Worm (Caenorhabditis elegans) whole organism, L2 larva: Measurements from ENCODE around the gene hpo-36.

ENCODE experiments used
- C34F6.9 ChIP-seq: fragments of 150-350 bp; optimal IDR thresholded peaks from 2 replicates; lab custom pipeline; 2014; ENCODE audit warnings: missing biosample characterization, missing genetic modification characterization
- F13H6.1 ChIP-seq: sonication (generic microtip); optimal IDR thresholded peaks from 2 replicates; lab custom pipeline; 2016; ENCODE audit warnings: missing genetic modification characterization, missing compliant biosample characterization
- R02D3.7 ChIP-seq: fragments of 150-350 bp; optimal IDR thresholded peaks from 2 replicates; lab custom pipeline; 2014; ENCODE audit warnings: missing biosample characterization, missing genetic modification characterization
- Y55F3AM.14 ChIP-seq: fragments of 200-800 bp; sonication (Bioruptor generic); optimal IDR thresholded peaks from 2 replicates; lab custom pipeline; 2018; ENCODE audit warnings: mild to moderate bottlenecking, missing genetic modification characterization, missing compliant biosample characterization
- ZK546.5 ChIP-seq: sonication (generic microtip); optimal IDR thresholded peaks from 2 replicates; lab custom pipeline; 2017; ENCODE audit warnings: missing biosample characterization, missing genetic modification characterization
- alr-1 ChIP-seq: fragments of 150-350 bp; optimal IDR thresholded peaks from 2 replicates; lab custom pipeline; 2014; ENCODE audit warnings: missing biosample characterization, missing genetic modification characterization
- aly-2 ChIP-seq: fragments of 150-350 bp; optimal IDR thresholded peaks from 2 replicates; lab custom pipeline; 2014; ENCODE audit warnings: missing biosample characterization, missing genetic modification characterization
- ama-1 ChIP-seq: fragments of 150-350 bp; optimal IDR thresholded peaks from 2 replicates; lab custom pipeline; 2018; ENCODE audit warnings: inconsistent platforms
- blmp-1 ChIP-seq: sonication (generic microtip); optimal IDR thresholded peaks from 2 replicates; lab custom pipeline; 2017; ENCODE audit warnings: missing genetic modification characterization, mild to moderate bottlenecking, missing compliant biosample characterization, antibody characterized with exemption, moderate library complexity; ENCODE audit not compliant: insufficient read depth
- crh-2 ChIP-seq: sonication (generic microtip); optimal IDR thresholded peaks from 2 replicates; lab custom pipeline; 2017; ENCODE audit warnings: missing biosample characterization, missing genetic modification characterization
- dmd-4 ChIP-seq: sonication (generic microtip); optimal IDR thresholded peaks from 2 replicates; lab custom pipeline; 2017; ENCODE audit warnings: missing biosample characterization, missing genetic modification characterization
- egl-27 ChIP-seq: sonication (generic microtip); optimal IDR thresholded peaks from 3 replicates; lab custom pipeline; 2017; ENCODE audit warnings: missing biosample characterization, missing genetic modification reagents, missing genetic modification characterization
- elt-1 ChIP-seq: fragments of 150-350 bp; optimal IDR thresholded peaks from 2 replicates; lab custom pipeline; 2014; ENCODE audit warnings: missing biosample characterization, missing genetic modification characterization
- elt-3 ChIP-seq: sonication (generic microtip); optimal IDR thresholded peaks from 2 replicates; lab custom pipeline; 2017; ENCODE audit warnings: missing biosample characterization, missing genetic modification characterization
- gmeb-1 ChIP-seq: fragments of 150-350 bp; optimal IDR thresholded peaks from 2 replicates; lab custom pipeline; 2014; ENCODE audit warnings: missing biosample characterization, missing genetic modification characterization
- lin-11 ChIP-seq: fragments of 150-350 bp; sonication (generic microtip); optimal IDR thresholded peaks from 2 replicates; lab custom pipeline; 2014; ENCODE audit warnings: missing biosample characterization, missing genetic modification characterization, inconsistent platforms, mixed read lengths
- lin-13 ChIP-seq: fragments of 150-350 bp; optimal IDR thresholded peaks from 2 replicates; lab custom pipeline; 2014; ENCODE audit warnings: missing biosample characterization, missing genetic modification reagents, missing genetic modification characterization
- lsy-2 ChIP-seq, 2 experiments: fragments of 150-350 bp in 1 of 2; sonication (generic microtip) in 1 of 2; optimal IDR thresholded peaks; 2 replicates each; lab custom pipeline; 2014 to 2017; ENCODE audit warnings: missing biosample characterization in 2 of 2, missing genetic modification characterization in 2 of 2
- mab-5 ChIP-seq: fragments of 150-350 bp; optimal IDR thresholded peaks from 2 replicates; lab custom pipeline; 2014; ENCODE audit warnings: missing biosample characterization, missing genetic modification characterization
- nhr-10 ChIP-seq: sonication (generic microtip); optimal IDR thresholded peaks from 2 replicates; lab custom pipeline; 2017; ENCODE audit warnings: missing biosample characterization, missing genetic modification characterization
- nhr-12 ChIP-seq: fragments of 150-350 bp; optimal IDR thresholded peaks from 2 replicates; lab custom pipeline; 2014; ENCODE audit warnings: missing biosample characterization, missing genetic modification characterization
- nhr-21 ChIP-seq: fragments of 150-350 bp; optimal IDR thresholded peaks from 2 replicates; lab custom pipeline; 2014; ENCODE audit warnings: missing biosample characterization, missing genetic modification characterization
- nhr-23 ChIP-seq: fragments of 150-350 bp; optimal IDR thresholded peaks from 2 replicates; lab custom pipeline; 2014; ENCODE audit warnings: missing biosample characterization, missing genetic modification reagents, missing genetic modification characterization
- nhr-237 ChIP-seq: fragments of 150-350 bp; optimal IDR thresholded peaks from 2 replicates; lab custom pipeline; 2014; ENCODE audit warnings: missing biosample characterization, missing genetic modification characterization
- nhr-25 ChIP-seq: fragments of 150-350 bp; sonication (generic microtip); optimal IDR thresholded peaks from 3 replicates; lab custom pipeline; 2014; ENCODE audit warnings: missing biosample characterization, missing genetic modification characterization
- nhr-6 ChIP-seq: fragments of 150-350 bp; optimal IDR thresholded peaks from 2 replicates; lab custom pipeline; 2014; ENCODE audit warnings: missing biosample characterization, missing genetic modification characterization
- nhr-77 ChIP-seq: fragments of 150-350 bp; optimal IDR thresholded peaks from 2 replicates; lab custom pipeline; 2014; ENCODE audit warnings: missing biosample characterization, missing genetic modification characterization
- peb-1 ChIP-seq: fragments of 150-350 bp; optimal IDR thresholded peaks from 2 replicates; lab custom pipeline; 2014; ENCODE audit warnings: missing biosample characterization, missing genetic modification characterization
- sem-4 ChIP-seq: fragments of 150-350 bp; optimal IDR thresholded peaks from 2 replicates; lab custom pipeline; 2014; ENCODE audit warnings: missing biosample characterization, missing genetic modification reagents, missing genetic modification characterization
- sma-3 ChIP-seq: sonication (generic microtip); optimal IDR thresholded peaks from 2 replicates; lab custom pipeline; 2016; ENCODE audit warnings: missing genetic modification reagents, missing genetic modification characterization, missing compliant biosample characterization
- sma-9 ChIP-seq, 2 experiments: fragments of 150-350 bp in 1 of 2; sonication (generic microtip) in 1 of 2; optimal IDR thresholded peaks; 2 replicates each; lab custom pipeline; 2014 to 2016; ENCODE audit warnings: missing genetic modification characterization in 2 of 2, mild to moderate bottlenecking in 1 of 2, missing biosample characterization in 1 of 2, missing compliant biosample characterization in 1 of 2, missing genetic modification reagents in 1 of 2, moderate library complexity in 1 of 2
- snpc-4 ChIP-seq: fragments of 150-350 bp; optimal IDR thresholded peaks from 2 replicates; lab custom pipeline; 2014; ENCODE audit warnings: missing biosample characterization, missing genetic modification characterization
- unc-39 ChIP-seq: fragments of 150-350 bp; optimal IDR thresholded peaks from 2 replicates; lab custom pipeline; 2014; ENCODE audit warnings: missing biosample characterization, missing genetic modification characterization
- unc-55 ChIP-seq: fragments of 150-350 bp; sonication (generic microtip); optimal IDR thresholded peaks from 3 replicates; lab custom pipeline; 2014; ENCODE audit warnings: missing biosample characterization, missing genetic modification reagents, missing genetic modification characterization
- unc-62 ChIP-seq: fragments of 150-350 bp; optimal IDR thresholded peaks from 2 replicates; lab custom pipeline; 2014; ENCODE audit warnings: missing biosample characterization, missing genetic modification reagents, missing genetic modification characterization
- ztf-1 ChIP-seq: fragments of 200-800 bp; sonication (Bioruptor generic); conservative IDR thresholded peaks from 2 replicates; pipeline ENCODE4 v1.3.6; 2022; ENCODE audit warnings: missing genetic modification characterization, missing compliant biosample characterization
- ztf-4 ChIP-seq: fragments of 150-350 bp; optimal IDR thresholded peaks from 2 replicates; lab custom pipeline; 2014; ENCODE audit warnings: missing biosample characterization, missing genetic modification characterization

hpo-36 gene

DNA sequence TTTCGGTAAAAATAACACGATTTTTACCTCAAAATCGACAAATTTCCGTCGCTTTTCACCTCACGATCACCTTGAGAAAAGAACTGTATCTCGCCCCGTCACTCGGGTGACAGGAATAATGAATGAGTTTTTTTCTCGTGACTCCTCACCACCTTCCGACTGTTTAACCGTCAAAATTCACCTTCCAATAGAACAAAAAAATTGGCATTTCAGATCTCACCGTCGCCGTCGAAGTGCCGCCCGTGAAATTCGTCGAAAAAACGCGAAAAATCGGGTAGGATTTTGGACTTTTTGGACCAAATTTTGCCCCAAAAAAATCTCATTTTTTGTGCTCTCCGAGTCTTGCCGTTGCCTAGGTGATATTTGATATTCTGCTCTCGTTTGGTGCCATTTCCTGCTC lies 52.3 kb downstream of the hpo-36 start, which contains the start of gene unc-132:
unc-132 (plus strand) TSS at position 208 of the 400 bp plus-strand sequence.
- no peak for TF ChIP-seq nhr-23 (tag; lab: Kevin White, UChicago)
- TF ChIP-seq egl-27 (tag; lab: Kevin White, UChicago): no peak
- no peak for TF ChIP-seq Y55F3AM.14 (GFP tag; lab: Kevin White, UChicago)
- no peak for TF ChIP-seq blmp-1 (tag; lab: Kevin White, UChicago)
- no peak for TF ChIP-seq sma-3 (GFP tag; lab: Kevin White, UChicago)
- no peak for TF ChIP-seq C34F6.9
- TF ChIP-seq F13H6.1: no peak

DNA sequence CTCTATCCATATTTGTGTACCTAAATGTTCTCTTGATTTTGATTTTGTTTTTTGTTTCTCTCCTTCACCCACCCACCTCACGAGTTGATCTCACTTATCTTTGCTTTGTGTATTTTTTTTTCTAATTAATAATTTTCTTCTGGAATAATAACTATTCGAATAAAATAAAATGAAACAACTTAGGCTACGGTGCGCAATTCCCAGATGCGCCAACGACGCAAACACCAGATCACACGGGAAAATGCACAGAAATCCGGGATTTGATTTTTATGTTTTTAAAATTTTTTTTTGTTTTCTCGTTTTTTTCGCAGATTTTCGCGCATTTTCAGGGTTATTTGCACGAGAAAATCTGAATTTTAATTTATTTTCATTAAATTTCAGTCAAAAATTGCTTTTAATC lies 52.9 kb downstream of the hpo-36 start:
- no peak for TF ChIP-seq F13H6.1
- TF ChIP-seq elt-1 (tag; lab: Kevin White, UChicago): no peak
- no peak for TF ChIP-seq Y55F3AM.14 (GFP tag; lab: Kevin White, UChicago)
- no peak for TF ChIP-seq unc-62
- no peak for TF ChIP-seq unc-39 (tag; lab: Kevin White, UChicago)
- no peak for TF ChIP-seq blmp-1 (tag; lab: Kevin White, UChicago)
- TF ChIP-seq nhr-237 (tag; lab: Kevin White, UChicago): no peak
- no peak for TF ChIP-seq ZK546.5 (tag; lab: Kevin White, UChicago)
- no peak for TF ChIP-seq elt-3
- no peak for TF ChIP-seq alr-1 (tag; lab: Kevin White, UChicago)
- TF ChIP-seq nhr-6 (tag; lab: Kevin White, UChicago): no peak
- TF ChIP-seq egl-27 (tag; lab: Kevin White, UChicago): no peak
- no peak for TF ChIP-seq mab-5 (tag; lab: Kevin White, UChicago)
- TF ChIP-seq nhr-12 (tag; lab: Kevin White, UChicago): no peak
- no peak for TF ChIP-seq nhr-77 (tag; lab: Kevin White, UChicago)
- no peak for TF ChIP-seq peb-1 (tag; lab: Kevin White, UChicago)
- TF ChIP-seq ztf-1 (GFP tag; lab: Robert Waterston, UW): no peak
- TF ChIP-seq R02D3.7 (tag; lab: Kevin White, UChicago): no peak
- TF ChIP-seq crh-2: no peak

ce11 chrV:3685790-3686208 lies 53.4 kb downstream of the hpo-36 start, which contains the start of gene W08A12.2:
Gene W08A12.2 (minus strand): TSS chrV:3685892.
- TF ChIP-seq blmp-1 (tag; lab: Kevin White, UChicago): no peak
- TF ChIP-seq elt-1 (tag; lab: Kevin White, UChicago): no peak
- no peak for TF ChIP-seq unc-55 (GFP tag; lab: Kevin White, UChicago)
- no peak for TF ChIP-seq nhr-12 (tag; lab: Kevin White, UChicago)
- TF ChIP-seq Y55F3AM.14 (GFP tag; lab: Kevin White, UChicago): no peak
- TF ChIP-seq sem-4 (tag; lab: Kevin White, UChicago): no peak
- TF ChIP-seq ama-1 (lab: Kevin White, UChicago): no peak
- TF ChIP-seq snpc-4 (tag; lab: Kevin White, UChicago): no peak
- no peak for TF ChIP-seq aly-2 (tag; lab: Kevin White, UChicago)
- TF ChIP-seq F13H6.1: peak; percentile 69
- TF ChIP-seq lsy-2 (tag; optimal IDR thresholded peaks at IDR 0.05; lab: Kevin White, UChicago): peak in 1 of 2 experiments; percentile 29
- TF ChIP-seq mab-5 (tag; lab: Kevin White, UChicago): peak; percentile 9
- TF ChIP-seq ztf-4 (tag; lab: Kevin White, UChicago): no peak
- TF ChIP-seq nhr-77 (tag; lab: Kevin White, UChicago): no peak
- TF ChIP-seq nhr-25 (tag; lab: Kevin White, UChicago): no peak
- TF ChIP-seq nhr-21 (tag; lab: Kevin White, UChicago): no peak
- peak; percentile 62 for TF ChIP-seq sma-9 (GFP tag; optimal IDR thresholded peaks at IDR 0.05; lab: Kevin White, UChicago)
- no peak for TF ChIP-seq sma-9 (tag; optimal IDR thresholded peaks at IDR 0.05; lab: Kevin White, UChicago)
- no peak for TF ChIP-seq lin-13 (GFP tag; lab: Kevin White, UChicago)
- TF ChIP-seq nhr-6 (tag; lab: Kevin White, UChicago): no peak
- TF ChIP-seq dmd-4 (tag; lab: Kevin White, UChicago): no peak
- TF ChIP-seq lin-11 (tag; lab: Kevin White, UChicago): no peak
- no peak for TF ChIP-seq nhr-10 (tag; lab: Kevin White, UChicago)
- TF ChIP-seq gmeb-1 (tag; lab: Kevin White, UChicago): no peak
